Fruit fly (Drosophila melanogaster): Measurements from ENCODE around the gene CG33986.

The CG33986 gene

dm6 chr3L:15563058-15563850 lies 38.2 kb upstream of the CG33986 start, which contains the start of the genes CG7739 and SCCRO:
Gene CG7739, minus strand, starts transcription at chr3L:15563065.
Gene SCCRO, plus strand, starts transcription at chr3L:15563427.
- peak; percentile 11 for TF ChIP-seq CG9705 (GFP tag; optimal IDR thresholded peaks at IDR 0.05)
- TF ChIP-seq GATAd (GFP tag; optimal IDR thresholded peaks at IDR 0.05) = no peak
- TF ChIP-seq dl (GFP tag; optimal IDR thresholded peaks at IDR 0.05; ENCODE audit: insufficient read depth in 1 of 2, partially characterized antibody in 2 of 2) = no peak
- peak; percentile 30 for TF ChIP-seq br (GFP tag; optimal IDR thresholded peaks at IDR 0.05)
- no peak for TF ChIP-seq Jra (GFP tag; optimal IDR thresholded peaks at IDR 0.05)
- peak; percentile 90 for TF ChIP-seq Hr83 (GFP tag; optimal IDR thresholded peaks at IDR 0.05; ENCODE audit: poor library complexity, severe bottlenecking)
- peak; percentile 3 for TF ChIP-seq fru (GFP tag; optimal IDR thresholded peaks at IDR 0.05)
- TF ChIP-seq CG32264 (GFP tag; optimal IDR thresholded peaks at IDR 0.05) = no peak
- peak; percentile 26 for TF ChIP-seq h (GFP tag; optimal IDR thresholded peaks at IDR 0.05)
- no peak for TF ChIP-seq dmrt93B (GFP tag; optimal IDR thresholded peaks at IDR 0.05)
- TF ChIP-seq Dif (GFP tag; optimal IDR thresholded peaks at IDR 0.05; ENCODE audit: partially characterized antibody) = no peak
- TF ChIP-seq lola (GFP tag; optimal IDR thresholded peaks at IDR 0.05) = no peak
- TF ChIP-seq N (GFP tag; optimal IDR thresholded peaks at IDR 0.05) = no peak
- TF ChIP-seq CrebA (GFP tag; optimal IDR thresholded peaks at IDR 0.05; ENCODE audit: borderline replicate concordance) = no peak
- TF ChIP-seq usp (GFP tag; optimal IDR thresholded peaks at IDR 0.05) = no peak
- no peak for TF ChIP-seq Abd-B (GFP tag; optimal IDR thresholded peaks at IDR 0.05)
- TF ChIP-seq sv (GFP tag; optimal IDR thresholded peaks at IDR 0.05) = no peak
- TF ChIP-seq woc (GFP tag; optimal IDR thresholded peaks at IDR 0.05) = no peak
- TF ChIP-seq Hnf4 (GFP tag; optimal IDR thresholded peaks at IDR 0.05) = peak; percentile 69
- peak; percentile 70 for TF ChIP-seq HLH106 (tag; optimal IDR thresholded peaks at IDR 0.05)
- TF ChIP-seq pan (optimal IDR thresholded peaks at IDR 0.05) = no peak
- TF ChIP-seq Dfd (GFP tag; optimal IDR thresholded peaks at IDR 0.05) = no peak
- TF ChIP-seq Rel (GFP tag; optimal IDR thresholded peaks at IDR 0.05) = no peak
- TF ChIP-seq Rel (tag; optimal IDR thresholded peaks at IDR 0.05) = peak; percentile 22
- TF ChIP-seq rgr (GFP tag; optimal IDR thresholded peaks at IDR 0.05) = peak; percentile 65
- no peak for TF ChIP-seq brk (GFP tag; optimal IDR thresholded peaks at IDR 0.05)
- TF ChIP-seq sage (GFP tag; optimal IDR thresholded peaks at IDR 0.05) = no peak
- TF ChIP-seq Vsx2 (GFP tag; optimal IDR thresholded peaks at IDR 0.05; ENCODE audit: partially characterized antibody) = no peak
- peak; percentile 22 for TF ChIP-seq OdsH (GFP tag; optimal IDR thresholded peaks at IDR 0.05)
- TF ChIP-seq Hr78 (GFP tag; optimal IDR thresholded peaks at IDR 0.05) = no peak
- peak; percentile 41 for TF ChIP-seq Sp1 (GFP tag; optimal IDR thresholded peaks at IDR 0.05)
- TF ChIP-seq psq (GFP tag; optimal IDR thresholded peaks at IDR 0.05) = peak; percentile 38
- peak; percentile 45 for TF ChIP-seq jim (GFP tag; optimal IDR thresholded peaks at IDR 0.05)
- no peak for TF ChIP-seq Myc (optimal IDR thresholded peaks at IDR 0.05)
- TF ChIP-seq foxo (GFP tag; optimal IDR thresholded peaks at IDR 0.05) = peak in 1 of 2 experiments; percentile 62
- TF ChIP-seq Mio (GFP tag; optimal IDR thresholded peaks at IDR 0.05) = no peak
- TF ChIP-seq tai (GFP tag; optimal IDR thresholded peaks at IDR 0.05) = no peak
- no peak for TF ChIP-seq ey (GFP tag; optimal IDR thresholded peaks at IDR 0.05)
- peak; percentile 11 for TF ChIP-seq dsf (GFP tag; optimal IDR thresholded peaks at IDR 0.05; ENCODE audit: borderline replicate concordance)

DNA sequence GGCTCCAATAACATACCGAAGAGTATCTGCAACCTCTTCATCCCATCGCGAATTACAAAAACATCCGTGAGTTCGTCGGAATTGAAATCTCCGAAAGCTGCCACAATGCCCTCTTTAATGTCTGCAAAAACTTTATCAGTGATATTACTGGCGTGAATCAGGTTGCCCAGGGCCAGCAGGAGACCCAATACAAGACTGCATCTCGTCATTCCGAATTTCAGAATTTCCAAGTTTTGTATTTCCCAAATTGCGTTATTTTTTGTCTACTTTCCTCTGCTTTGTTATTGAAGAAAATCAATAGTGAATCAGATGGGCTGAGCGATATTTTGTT lies 37.6 kb upstream of the CG33986 start:
- no peak for TF ChIP-seq rgr (GFP tag; optimal IDR thresholded peaks at IDR 0.05)
- TF ChIP-seq Rel (GFP tag; optimal IDR thresholded peaks at IDR 0.05) = no peak
- peak; percentile 45 for TF ChIP-seq Rel (tag; optimal IDR thresholded peaks at IDR 0.05)
- TF ChIP-seq GATAd (GFP tag; optimal IDR thresholded peaks at IDR 0.05) = no peak
